Fruit fly (Drosophila melanogaster): ENCODE results near the gene CG1161.
A peak's percentile ranks its signal among the peaks of the same experiment; 100 is the strongest.

Gene CG1161

DNA sequence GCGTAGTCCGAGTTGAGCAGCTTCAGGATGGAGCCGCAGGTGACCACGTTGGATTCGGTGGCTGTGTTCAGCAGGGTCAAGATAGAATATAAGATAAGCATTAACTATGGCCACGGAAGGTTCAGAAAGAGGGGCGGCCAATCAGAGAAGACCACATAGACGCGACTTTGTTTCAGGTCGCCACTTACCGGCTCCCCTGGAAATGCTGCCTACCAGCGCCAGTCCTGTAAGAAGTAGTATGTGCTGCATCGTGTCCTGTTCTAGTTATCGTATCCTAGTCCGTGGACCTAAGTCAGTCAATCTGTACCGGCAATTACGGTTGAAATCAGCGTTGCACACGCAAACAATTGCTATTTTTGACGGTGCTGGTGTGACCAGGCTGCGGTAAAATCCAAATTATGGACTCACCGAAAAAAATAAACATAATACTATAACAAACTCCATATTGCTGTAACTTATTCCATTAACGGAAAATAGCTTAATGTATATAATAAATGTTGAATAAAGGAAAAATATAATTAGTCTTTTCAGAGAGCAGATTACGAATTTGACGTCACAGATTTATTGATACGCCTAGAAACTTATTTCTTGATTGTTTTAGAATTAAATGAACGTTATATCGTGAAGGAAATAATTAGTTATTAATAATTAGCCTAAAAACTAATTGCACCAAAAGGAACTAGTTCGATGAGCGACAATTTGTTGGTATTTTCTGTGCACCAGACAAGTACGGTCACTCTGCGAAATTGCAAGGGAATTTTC, at the start of gene CG1161, which contains the start of gene CG11999:
TSS of gene CG1161 (plus strand) at position 720 of the 762 bp plus-strand sequence.
TSS of gene CG11999 (minus strand) at position 375 of the 762 bp plus-strand sequence.
- peak; percentile 4 for TF ChIP-seq noc (tag; optimal IDR thresholded peaks at IDR 0.05)

DNA sequence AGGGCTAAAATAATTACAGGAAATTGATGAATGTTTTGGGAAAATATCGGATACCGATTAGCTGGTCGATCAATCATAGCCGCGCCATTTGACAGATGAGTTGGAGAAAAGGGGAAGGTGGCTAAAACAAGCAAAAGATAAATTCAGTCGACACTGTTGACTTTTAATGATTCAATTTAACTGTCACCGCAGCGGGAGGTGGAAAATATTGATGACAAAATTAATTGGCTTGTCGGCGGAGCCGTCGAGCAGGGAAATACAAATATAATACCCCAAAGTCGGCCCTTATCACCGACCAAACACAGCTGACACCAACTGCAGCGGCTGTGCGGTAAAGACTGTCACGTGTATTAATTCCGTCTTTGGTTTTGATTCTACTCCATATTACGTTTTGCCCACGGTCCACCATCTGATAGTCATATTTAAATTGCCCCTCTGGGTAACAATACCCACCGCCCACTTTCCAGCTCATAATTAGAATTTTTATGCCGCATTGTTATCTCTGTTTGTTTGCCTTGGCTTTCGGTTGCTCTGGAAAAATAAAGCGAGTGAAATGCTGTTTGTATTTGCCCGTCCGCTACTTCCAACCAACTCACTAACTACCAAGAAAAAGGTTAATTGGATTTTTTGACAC, 48.9 kb upstream of the CG1161 start:
- TF ChIP-seq noc (tag; optimal IDR thresholded peaks at IDR 0.05) = peak; percentile 26

DNA sequence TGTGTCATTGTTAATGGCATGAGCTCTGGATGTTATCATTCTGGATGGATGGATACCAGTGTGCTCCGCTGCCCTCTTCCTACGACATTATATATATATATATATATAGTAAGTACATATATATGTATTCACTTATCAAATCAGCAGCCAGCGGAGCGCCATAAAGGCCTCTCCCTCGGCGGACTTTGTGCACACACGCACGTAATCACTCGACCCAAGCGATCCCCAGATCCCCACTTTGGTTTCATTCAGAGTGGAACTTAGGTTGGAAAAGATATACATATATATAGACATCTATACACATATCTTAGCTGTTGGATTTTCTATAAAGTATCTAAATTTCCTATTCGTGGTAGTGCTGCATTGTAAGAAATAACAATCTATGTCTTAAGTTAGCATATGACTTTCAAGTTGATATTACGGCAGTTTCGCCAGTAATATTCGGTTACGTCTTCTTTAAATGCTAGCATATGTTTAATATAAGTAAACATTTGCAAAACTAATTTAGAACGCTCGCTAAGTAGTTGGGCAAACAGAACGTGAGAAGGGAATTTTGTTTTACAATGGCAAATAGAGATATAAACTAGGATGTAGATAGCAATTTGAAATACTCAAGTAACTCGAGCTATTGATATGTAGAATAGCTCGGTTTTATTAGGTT, 46.6 kb upstream of the CG1161 start:
- no peak for TF ChIP-seq noc (tag; optimal IDR thresholded peaks at IDR 0.05)

DNA sequence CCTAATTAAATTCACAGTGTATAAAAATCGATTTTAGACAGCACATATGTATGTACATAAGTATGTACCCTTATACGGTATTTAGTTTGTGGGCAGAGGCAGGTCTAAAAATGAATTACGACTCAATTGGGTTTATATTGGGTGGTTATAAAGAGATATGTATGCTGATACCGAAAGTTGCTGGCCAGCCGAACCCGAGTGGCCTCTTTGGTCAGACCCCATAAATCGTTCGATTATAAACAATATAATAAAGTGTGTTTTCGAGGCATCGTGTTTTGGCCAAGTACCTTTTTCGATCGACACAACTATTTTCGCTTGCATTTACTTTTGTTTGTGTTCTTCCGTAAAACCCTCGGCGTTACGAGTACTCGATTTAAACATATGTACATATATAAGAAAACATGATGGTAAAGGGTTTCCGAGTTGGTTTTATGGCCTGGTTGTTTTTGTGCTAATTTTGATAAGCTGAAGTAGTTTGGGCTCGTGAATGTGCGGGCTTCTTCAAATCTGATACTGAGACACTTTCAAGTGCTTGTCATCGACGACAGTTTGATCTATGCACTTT, 45.6 kb upstream of the CG1161 start:
- TF ChIP-seq noc (tag; optimal IDR thresholded peaks at IDR 0.05) = peak; percentile 73

DNA sequence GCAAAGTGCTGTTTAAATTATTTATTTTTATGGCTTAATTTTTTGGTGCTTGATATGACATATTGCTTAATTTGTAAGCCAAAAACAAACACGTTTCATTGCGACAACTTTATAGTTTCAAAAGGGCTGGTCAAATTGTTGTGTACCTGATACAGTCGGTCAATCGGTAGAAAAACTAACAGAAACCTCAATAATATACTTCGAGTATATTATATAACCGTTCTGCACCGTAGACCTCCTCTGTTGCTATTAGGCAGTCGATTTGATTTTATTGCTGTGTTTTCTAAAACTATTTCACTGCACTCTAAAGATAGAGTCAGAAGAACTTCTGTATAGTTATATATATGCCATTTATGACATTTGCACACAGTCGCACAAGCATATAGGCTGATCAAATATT, 44.6 kb upstream of the CG1161 start:
- no peak for TF ChIP-seq noc (tag; optimal IDR thresholded peaks at IDR 0.05)

DNA sequence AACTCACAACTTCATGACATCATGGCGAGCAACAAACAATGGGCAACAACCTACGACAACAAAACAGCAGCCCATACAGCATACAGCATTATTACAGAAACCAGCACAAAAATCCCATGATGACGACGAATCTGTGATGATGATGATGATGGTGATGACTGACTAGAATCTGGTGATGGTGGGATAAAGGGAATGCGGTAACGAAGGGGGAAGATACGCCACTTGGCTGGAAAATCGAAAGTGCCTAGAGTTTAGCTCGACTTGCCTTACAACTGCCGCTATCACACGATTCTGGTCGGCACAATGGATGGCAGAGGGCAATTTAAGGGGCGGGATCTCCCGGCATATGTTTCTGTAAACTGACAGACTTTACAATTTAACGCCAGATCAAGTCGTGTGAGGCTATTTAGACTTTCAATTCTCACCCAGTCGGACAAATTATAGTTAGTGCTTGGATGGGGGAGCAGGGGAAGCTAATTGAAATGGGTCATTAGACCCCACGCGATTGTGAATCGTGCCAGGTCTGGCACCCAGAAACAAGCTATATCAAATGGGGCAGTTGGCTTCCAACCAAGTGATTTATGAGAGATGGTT, 39.7 kb upstream of the CG1161 start:
- no peak for TF ChIP-seq noc (tag; optimal IDR thresholded peaks at IDR 0.05)

DNA sequence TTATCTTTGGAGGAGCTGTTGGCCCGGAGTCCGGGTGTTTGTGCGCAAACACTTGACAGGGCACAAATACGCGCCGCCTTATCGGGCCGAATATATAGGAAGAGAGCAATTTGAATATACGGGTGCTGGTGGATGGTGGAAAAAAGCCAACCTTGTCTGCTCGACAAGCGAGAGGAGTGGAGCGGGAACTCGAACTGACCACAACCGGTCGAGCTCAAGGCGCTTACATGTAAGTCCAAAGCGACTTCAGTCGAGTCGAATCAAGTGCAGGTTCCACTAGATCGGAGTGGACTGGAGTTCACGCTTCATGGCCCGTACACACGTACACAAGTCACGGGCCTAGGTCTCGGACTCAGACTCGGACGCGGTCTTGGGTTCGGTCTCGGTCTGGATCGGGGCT, 39.0 kb upstream of the CG1161 start:
- no peak for TF ChIP-seq noc (tag; optimal IDR thresholded peaks at IDR 0.05)

DNA sequence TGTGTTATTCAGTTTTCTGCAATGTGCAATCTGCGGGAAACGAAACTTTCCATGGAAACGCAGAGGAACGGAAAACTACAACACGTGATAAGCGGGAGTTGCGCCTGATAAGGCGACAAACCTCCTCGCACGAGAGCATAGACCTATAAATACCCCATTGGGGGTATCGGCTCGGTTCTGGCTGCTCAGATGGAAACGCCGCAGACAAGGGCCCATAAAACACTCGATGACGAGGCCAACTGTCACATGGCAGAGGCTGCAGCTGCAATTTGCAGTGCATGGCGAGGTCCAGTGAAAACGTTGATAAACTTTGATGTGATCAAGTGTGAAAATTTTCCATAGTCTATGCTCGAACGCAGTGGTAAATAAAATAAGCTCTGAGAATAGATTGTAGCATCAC, 38.1 kb upstream of the CG1161 start:
- no peak for TF ChIP-seq noc (tag; optimal IDR thresholded peaks at IDR 0.05)

DNA sequence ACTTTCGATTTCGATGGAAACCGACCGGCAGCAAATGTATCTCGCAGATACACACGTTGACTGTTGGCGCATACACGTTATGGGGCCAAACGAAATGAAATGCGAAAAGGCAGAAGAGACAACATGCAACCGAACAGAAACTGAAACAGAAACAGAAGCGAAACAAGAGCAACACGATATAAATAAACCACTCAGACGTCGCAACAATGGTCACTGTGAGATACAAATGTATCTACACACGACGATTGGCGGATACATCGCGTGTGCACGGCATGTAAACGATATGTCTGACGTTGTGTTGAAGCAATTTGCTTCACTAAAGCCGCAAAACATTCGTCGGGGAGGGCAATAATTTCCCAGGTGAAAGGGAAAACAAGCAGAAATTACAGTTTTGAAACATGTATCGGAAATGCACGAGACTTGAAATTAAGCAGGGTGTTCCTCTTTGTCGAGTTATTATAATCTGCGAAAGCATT, 37.2 kb upstream of the CG1161 start:
- no peak for TF ChIP-seq noc (tag; optimal IDR thresholded peaks at IDR 0.05)

DNA sequence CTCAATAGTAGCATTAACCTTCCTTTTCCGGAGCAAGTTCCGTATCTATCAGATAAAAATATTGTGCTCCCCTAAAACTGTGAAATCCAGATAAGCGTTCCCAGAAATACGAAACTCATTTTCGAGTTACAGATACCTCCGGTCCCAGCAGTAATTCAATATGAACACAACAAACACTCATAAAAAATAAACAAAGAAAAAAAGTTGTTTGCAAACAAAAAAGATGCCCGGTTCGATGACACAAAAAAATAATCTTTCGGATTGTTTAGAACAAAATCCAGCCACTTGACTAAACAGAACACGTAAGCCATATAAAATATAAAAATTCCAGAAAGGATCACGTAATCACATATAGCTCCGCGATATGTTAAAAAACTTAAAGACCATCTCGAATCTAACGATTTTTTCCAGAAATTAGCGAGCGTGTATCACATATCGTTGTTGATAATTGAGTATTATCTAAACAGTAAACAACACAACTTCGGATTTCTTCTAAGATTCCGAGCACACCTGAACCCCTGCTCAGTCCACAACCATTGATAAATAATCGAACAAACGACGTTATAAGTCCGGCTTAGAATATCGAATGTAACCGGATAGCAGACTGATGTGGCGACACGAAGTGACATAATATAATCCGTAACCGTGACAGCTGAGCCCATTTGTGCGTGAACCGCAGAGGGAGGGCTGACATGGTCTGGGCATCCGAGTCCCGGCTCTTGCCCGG, 35.7 kb upstream of the CG1161 start:
- TF ChIP-seq noc (tag; optimal IDR thresholded peaks at IDR 0.05) = no peak

DNA sequence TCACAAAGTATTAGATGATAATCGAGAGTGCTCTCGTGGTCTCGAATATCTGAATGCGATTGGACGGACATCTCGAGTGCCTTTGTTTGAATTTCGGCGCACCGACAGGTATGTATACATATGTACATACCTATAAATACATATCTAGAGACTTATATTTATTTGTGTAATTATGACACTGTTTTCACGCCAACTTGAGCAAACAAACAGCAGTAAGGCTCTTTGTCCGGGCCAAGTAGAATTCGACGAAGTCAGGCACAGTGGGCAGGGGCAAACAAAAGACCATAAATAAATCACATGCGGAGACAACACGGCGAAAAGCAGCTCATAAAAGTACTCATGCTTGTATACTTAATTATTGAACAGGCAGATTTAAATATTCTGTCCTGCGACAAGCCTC, 34.2 kb upstream of the CG1161 start:
- TF ChIP-seq noc (tag; optimal IDR thresholded peaks at IDR 0.05) = no peak

DNA sequence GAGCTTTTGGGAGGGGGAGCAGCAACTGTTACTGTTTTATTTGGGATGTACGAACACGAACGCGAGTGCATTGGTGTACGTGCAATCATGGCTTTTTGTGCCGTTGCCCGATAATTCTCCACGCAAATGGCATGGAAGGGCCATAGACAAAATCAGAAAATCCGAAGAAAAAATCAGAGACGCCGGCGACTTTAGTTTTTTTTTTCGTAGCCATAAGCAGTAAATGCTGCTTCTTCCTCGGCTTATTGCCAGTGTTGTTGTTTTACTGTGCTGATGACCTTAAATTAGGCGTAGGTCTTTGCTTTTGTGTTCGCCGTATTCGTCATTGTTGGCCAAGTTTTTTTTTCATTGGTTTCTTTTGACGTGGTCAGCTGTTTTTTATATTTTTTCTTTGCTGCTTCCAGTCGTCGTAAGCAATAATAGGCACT, 32.7 kb upstream of the CG1161 start:
- no peak for TF ChIP-seq noc (tag; optimal IDR thresholded peaks at IDR 0.05)

DNA sequence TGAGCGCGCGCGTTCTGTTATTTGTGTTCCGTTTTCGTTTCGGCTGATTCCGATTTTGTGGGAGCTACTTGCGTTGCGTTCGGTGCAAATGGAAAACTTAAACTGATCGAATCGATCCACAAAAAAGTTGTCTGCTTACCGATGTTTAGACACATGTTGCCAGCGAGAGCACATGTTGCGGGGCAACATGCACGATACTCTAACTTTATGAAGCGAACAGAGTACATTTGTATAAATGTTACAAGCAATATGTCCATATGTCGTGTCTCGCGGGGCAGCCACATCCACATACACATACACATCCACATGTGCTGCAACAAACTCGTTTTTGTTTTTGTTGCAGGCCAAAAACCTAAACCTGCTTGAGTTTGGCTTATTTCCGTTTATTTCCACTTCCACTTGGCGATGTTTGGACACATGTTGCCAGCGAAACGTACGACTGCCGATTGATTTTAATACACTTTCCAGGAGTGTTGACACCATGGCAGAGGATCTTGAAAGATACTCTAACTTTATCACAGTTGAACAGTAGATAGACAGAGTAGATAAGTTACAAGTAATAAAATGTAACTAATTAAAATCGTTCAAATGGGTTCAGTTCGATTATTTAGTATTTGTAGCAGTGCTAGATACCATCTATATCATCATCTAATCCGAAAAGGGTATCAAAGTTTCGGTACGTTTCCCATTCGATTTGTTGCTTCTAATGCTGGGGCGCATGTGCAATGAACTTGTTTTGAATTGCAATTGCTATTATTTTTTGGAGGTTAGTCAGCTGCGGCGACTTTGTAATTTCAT, 31.0 kb upstream of the CG1161 start:
- TF ChIP-seq noc (tag; optimal IDR thresholded peaks at IDR 0.05) = peak; percentile 4

DNA sequence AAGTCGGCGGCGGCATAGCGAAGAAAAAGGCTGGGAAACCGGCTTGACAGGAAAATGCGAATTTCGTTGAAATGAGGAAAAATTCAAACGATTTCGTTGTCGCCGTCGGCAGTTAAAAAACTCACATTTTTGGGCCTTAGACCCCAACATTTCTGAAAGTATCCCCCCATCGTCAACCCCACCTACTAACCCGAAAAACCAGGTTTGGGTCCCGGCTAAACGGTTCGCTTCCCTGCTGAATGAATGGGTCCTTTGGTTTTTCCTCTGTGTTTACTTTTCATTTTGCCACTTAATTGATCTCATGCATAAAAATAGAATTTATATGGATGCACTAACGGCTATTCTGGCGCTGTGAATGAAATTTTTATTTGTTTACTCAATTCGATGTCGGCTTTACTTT, 28.7 kb upstream of the CG1161 start:
- no peak for TF ChIP-seq noc (tag; optimal IDR thresholded peaks at IDR 0.05)
